Worm (Caenorhabditis elegans): Measurements from ENCODE around the gene plk-1.

Gene plk-1

DNA sequence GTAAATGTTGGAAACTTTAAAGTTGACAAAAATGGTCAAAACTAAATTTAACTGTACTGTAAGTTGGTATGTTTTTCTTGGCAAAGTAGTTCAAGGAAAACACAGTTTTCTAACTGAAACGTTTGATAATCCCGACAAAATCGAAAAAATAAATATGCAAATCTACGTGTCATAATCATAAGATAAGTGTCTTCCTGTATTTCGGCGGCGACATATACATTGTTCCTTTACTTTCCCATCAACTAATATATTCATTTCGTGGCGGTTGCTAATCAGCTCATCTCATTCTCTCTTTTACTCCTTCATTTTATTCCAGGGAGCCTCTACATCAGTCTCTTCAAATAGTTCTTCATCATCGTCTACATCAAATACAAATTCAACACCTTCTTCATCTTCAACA lies 33.4 kb upstream of the plk-1 start:
- TF ChIP-seq aha-1 (tag) (peak; percentile 93), unc-130 (GFP tag; optimal IDR thresholded peaks at IDR 0.05) (no peak)

- TF ChIP-seq php-3 (GFP tag; IDR thresholded peaks at IDR 0.05) = no peak
- no peak for TF ChIP-seq dve-1 (tag; optimal IDR thresholded peaks at IDR 0.05; ENCODE audit: insufficient read depth)
- TF ChIP-seq F26F4.8 (GFP tag; conservative IDR thresholded peaks at IDR 0.05) = peak; percentile 71; the same call in 1 of the 2 replicates
- no peak for TF ChIP-seq sdz-12 (GFP tag; optimal IDR thresholded peaks at IDR 0.05)
- peak; percentile 39 for TF ChIP-seq snpc-4 (tag; optimal IDR thresholded peaks at IDR 0.05)
- TF ChIP-seq mdl-1 (tag; optimal IDR thresholded peaks at IDR 0.05) = no peak
- TF ChIP-seq nhr-25 (tag; optimal IDR thresholded peaks at IDR 0.05; ENCODE audit: borderline replicate concordance, insufficient read depth) = no peak
- no peak for TF ChIP-seq skn-1 (tag; optimal IDR thresholded peaks at IDR 0.05)
- peak; percentile 14 for TF ChIP-seq duxl-1 (tag; optimal IDR thresholded peaks at IDR 0.05; ENCODE audit: poor library complexity)
- no peak for TF ChIP-seq fos-1 (tag; optimal IDR thresholded peaks at IDR 0.05)
- no peak for TF ChIP-seq daf-8 (GFP tag; IDR thresholded peaks at IDR 0.05)
- no peak for TF ChIP-seq tra-1 (GFP tag; IDR thresholded peaks at IDR 0.05)
- no peak for TF ChIP-seq zip-2 (tag; optimal IDR thresholded peaks at IDR 0.05)
- no peak for TF ChIP-seq ces-1 (GFP tag; optimal IDR thresholded peaks at IDR 0.05)
- TF ChIP-seq cey-2 (tag; optimal IDR thresholded peaks at IDR 0.05; ENCODE audit: borderline replicate concordance, insufficient read depth) = no peak
- no peak for TF ChIP-seq tag-97 (GFP tag; IDR thresholded peaks at IDR 0.05)
- TF ChIP-seq ceh-62 (tag; optimal IDR thresholded peaks at IDR 0.05) = no peak
- TF ChIP-seq mes-2 (tag; optimal IDR thresholded peaks at IDR 0.05; ENCODE audit: poor library complexity, severe bottlenecking) = peak; percentile 55
- peak in 1 of 2 experiments; percentile 95 for TF ChIP-seq unc-62 (GFP tag; optimal IDR thresholded peaks at IDR 0.05 in 1 of 2)
- no peak for TF ChIP-seq unc-62 (tag; optimal IDR thresholded peaks at IDR 0.05)
- TF ChIP-seq madf-5 (GFP tag; IDR thresholded peaks at IDR 0.05) = 0 out of 4 replicates have a peak, but pooled peaks have one; percentile 10 to 15
- no peak for TF ChIP-seq nhr-77 (tag; optimal IDR thresholded peaks at IDR 0.05)
- no peak for TF ChIP-seq lin-39 (tag; optimal IDR thresholded peaks at IDR 0.05)
- 0 out of 2 replicates have a peak, but pooled peaks have one; percentile 53 for TF ChIP-seq D1046.2 (GFP tag; IDR thresholded peaks at IDR 0.05)
- peak; percentile 38; the same call in 1 of the 2 replicates for TF ChIP-seq vab-7 (GFP tag; IDR thresholded peaks at IDR 0.05)
- no peak for TF ChIP-seq hif-1 (tag; optimal IDR thresholded peaks at IDR 0.05)
- 0 out of 2 replicates have a peak, but pooled peaks have one; percentile 23 for TF ChIP-seq arid-1 (GFP tag; conservative IDR thresholded peaks at IDR 0.05)
- no peak for TF ChIP-seq T20F7.1 (GFP tag; optimal IDR thresholded peaks at IDR 0.05)
- TF ChIP-seq nhr-76 (tag; optimal IDR thresholded peaks at IDR 0.05) = no peak
- TF ChIP-seq T26A8.4 (GFP tag; IDR thresholded peaks at IDR 0.05) = no peak
- TF ChIP-seq F10B5.3 (tag; optimal IDR thresholded peaks at IDR 0.05) = no peak
- no peak for TF ChIP-seq spr-3 (GFP tag; optimal IDR thresholded peaks at IDR 0.05)
- TF ChIP-seq Y105C5A.15 (GFP tag; IDR thresholded peaks at IDR 0.05) = 0 out of 2 replicates have a peak, but pooled peaks have one; percentile 41
- TF ChIP-seq dpl-1 (GFP tag; optimal IDR thresholded peaks at IDR 0.05) = no peak
- no peak for TF ChIP-seq unc-130 (GFP tag; optimal IDR thresholded peaks at IDR 0.05)
- TF ChIP-seq aly-2 (tag; optimal IDR thresholded peaks at IDR 0.05) = no peak
- TF ChIP-seq lin-15B (tag; optimal IDR thresholded peaks at IDR 0.05) = no peak
- no peak for TF ChIP-seq Y75B8A.6 (GFP tag; IDR thresholded peaks at IDR 0.05)
- TF ChIP-seq dmd-8 (GFP tag; IDR thresholded peaks at IDR 0.05) = 0 out of 2 replicates have a peak, but pooled peaks have one; percentile 57
- no peak for TF ChIP-seq R02D3.7 (tag; optimal IDR thresholded peaks at IDR 0.05)
- TF ChIP-seq nhr-48 (tag; optimal IDR thresholded peaks at IDR 0.05) = no peak
- TF ChIP-seq set-16 (GFP tag; IDR thresholded peaks at IDR 0.05) = no peak
- TF ChIP-seq Y48G9A.11 (GFP tag; IDR thresholded peaks at IDR 0.05) = 0 out of 2 replicates have a peak, but pooled peaks have one; percentile 28
- no peak for TF ChIP-seq hmg-1.1 (GFP tag; IDR thresholded peaks at IDR 0.05)
- TF ChIP-seq rbr-2 (tag; optimal IDR thresholded peaks at IDR 0.05) = no peak
- TF ChIP-seq zfp-2 (tag; optimal IDR thresholded peaks at IDR 0.05) = no peak
- TF ChIP-seq ZK337.2 (GFP tag; IDR thresholded peaks at IDR 0.05) = no peak
- TF ChIP-seq F37D6.2 (tag; optimal IDR thresholded peaks at IDR 0.05) = no peak
Measured at ce11 chrIII:8069206-8069605, 31.9 kb upstream of the plk-1 start.

Measured in whole organism, L4 larva.